Worm (Caenorhabditis elegans) whole organism, young adult: Measurements from ENCODE around the gene T27E9.6.
A peak's percentile ranks its signal among the peaks of the same experiment; 100 is the strongest.

Experiments used
- B0019.2 ChIP-seq: fragments of 200-800 bp; sonication (Bioruptor generic); conservative IDR thresholded peaks from 2 replicates; pipeline ENCODE4 v1.3.6; 2022; ENCODE audit warnings: missing genetic modification reagents, missing genetic modification characterization, missing compliant biosample characterization
- B0336.3 ChIP-seq: fragments of 200-800 bp; sonication (Bioruptor generic); IDR thresholded peaks from 2 replicates; pipeline ENCODE4 v1.3.6; 2022; ENCODE audit warnings: missing genetic modification characterization, missing compliant biosample characterization
- F10E7.11 ChIP-seq: sonication (generic microtip); optimal IDR thresholded peaks from 2 replicates; lab custom pipeline; 2017; ENCODE audit warnings: mild to moderate bottlenecking, missing genetic modification characterization, moderate library complexity, missing compliant biosample characterization
- F23B12.7 ChIP-seq: sonication (generic microtip); optimal IDR thresholded peaks from 2 replicates; lab custom pipeline; 2017; ENCODE audit warnings: missing genetic modification characterization, mild to moderate bottlenecking, missing compliant biosample characterization, antibody characterized with exemption, moderate library complexity; ENCODE audit not compliant: insufficient read depth
- F37B4.10 ChIP-seq: fragments of 200-800 bp; sonication (Bioruptor generic); IDR thresholded peaks from 2 replicates; pipeline ENCODE4 v1.3.6; 2022; ENCODE audit warnings: missing genetic modification characterization, missing compliant biosample characterization
- F57C9.4 ChIP-seq: sonication (generic microtip); optimal IDR thresholded peaks from 2 replicates; lab custom pipeline; 2017; ENCODE audit warnings: mild to moderate bottlenecking, missing genetic modification characterization, missing compliant biosample characterization
- K12H6.12 ChIP-seq: fragments of 200-800 bp; sonication (Bioruptor generic); optimal IDR thresholded peaks from 2 replicates; lab custom pipeline; 2018; ENCODE audit warnings: mild to moderate bottlenecking, missing genetic modification characterization, missing compliant biosample characterization
- T07F8.4 ChIP-seq: sonication (generic microtip); optimal IDR thresholded peaks from 2 replicates; lab custom pipeline; 2016; ENCODE audit warnings: mild to moderate bottlenecking, missing genetic modification characterization, moderate library complexity, missing compliant biosample characterization
- Y53G8AR.9 ChIP-seq: fragments of 200-800 bp; sonication (Bioruptor generic); conservative IDR thresholded peaks from 2 replicates; pipeline ENCODE4 v1.3.6; 2022; ENCODE audit warnings: missing genetic modification reagents, missing genetic modification characterization, missing compliant biosample characterization
- Y56A3A.18 ChIP-seq: fragments of 200-800 bp; sonication (Bioruptor generic); IDR thresholded peaks from 2 replicates; pipeline ENCODE4 v1.3.6; 2022; ENCODE audit warnings: missing genetic modification reagents, missing genetic modification characterization, missing compliant biosample characterization
- Y79H2A.3 ChIP-seq: fragments of 200-800 bp; sonication (Bioruptor generic); conservative IDR thresholded peaks from 2 replicates; pipeline ENCODE4 v1.3.6; 2022; ENCODE audit warnings: missing genetic modification reagents, missing genetic modification characterization, missing compliant biosample characterization
- Y95B8A.8 ChIP-seq: fragments of 200-800 bp; sonication (Bioruptor generic); IDR thresholded peaks from 2 replicates; pipeline ENCODE4 v1.3.6; 2022; ENCODE audit warnings: missing genetic modification reagents, missing genetic modification characterization, missing compliant biosample characterization
- ZK185.1 ChIP-seq: sonication (generic microtip); optimal IDR thresholded peaks from 2 replicates; lab custom pipeline; 2016; ENCODE audit warnings: mild to moderate bottlenecking, missing genetic modification characterization, missing compliant biosample characterization; ENCODE audit not compliant: poor library complexity, severe bottlenecking
- aptf-2 ChIP-seq: fragments of 200-800 bp; sonication (Bioruptor generic); conservative IDR thresholded peaks from 2 replicates; pipeline ENCODE4 v1.3.6; 2022; ENCODE audit warnings: missing genetic modification reagents, missing genetic modification characterization, missing compliant biosample characterization
- atf-7 ChIP-seq: sonication (generic microtip); optimal IDR thresholded peaks from 2 replicates; lab custom pipeline; 2017; ENCODE audit warnings: mild to moderate bottlenecking, missing genetic modification characterization, missing compliant biosample characterization
- attf-3 ChIP-seq: fragments of 200-800 bp; sonication (Bioruptor generic); conservative IDR thresholded peaks from 2 replicates; pipeline ENCODE4 v1.3.6; 2022; ENCODE audit warnings: missing genetic modification reagents, missing genetic modification characterization, missing compliant biosample characterization
- attf-5 ChIP-seq: fragments of 200-800 bp; sonication (Bioruptor generic); optimal IDR thresholded peaks from 2 replicates; lab custom pipeline; 2018; ENCODE audit warnings: mild to moderate bottlenecking, missing genetic modification characterization, missing compliant biosample characterization
- bed-2 ChIP-seq: fragments of 200-800 bp; sonication (Bioruptor generic); IDR thresholded peaks from 2 replicates; pipeline ENCODE4 v1.3.6; 2022; ENCODE audit warnings: missing genetic modification reagents, missing genetic modification characterization, missing compliant biosample characterization
- ceh-100 ChIP-seq: fragments of 200-800 bp; sonication (Bioruptor generic); IDR thresholded peaks from 2 replicates; pipeline ENCODE4 v1.3.6; 2022; ENCODE audit warnings: missing genetic modification reagents, missing genetic modification characterization, missing compliant biosample characterization
- chd-7 ChIP-seq: sonication (generic microtip); optimal IDR thresholded peaks from 2 replicates; lab custom pipeline; 2016; ENCODE audit warnings: mild to moderate bottlenecking, missing genetic modification characterization, moderate library complexity, missing compliant biosample characterization
- dox-1 ChIP-seq: fragments of 200-800 bp; sonication (Bioruptor generic); IDR thresholded peaks from 2 replicates; pipeline ENCODE4 v1.3.6; 2022; ENCODE audit warnings: missing genetic modification reagents, missing genetic modification characterization, missing compliant biosample characterization
- egl-18 ChIP-seq: fragments of 200-800 bp; sonication (Bioruptor generic); IDR thresholded peaks from 2 replicates; pipeline ENCODE4 v1.3.6; 2022; ENCODE audit warnings: missing genetic modification reagents, missing genetic modification characterization, missing compliant biosample characterization
- egrh-3 ChIP-seq: fragments of 200-800 bp; sonication (Bioruptor generic); IDR thresholded peaks from 2 replicates; pipeline ENCODE4 v1.3.6; 2022; ENCODE audit warnings: missing genetic modification reagents, missing genetic modification characterization, missing compliant biosample characterization
- ekl-4 ChIP-seq: fragments of 200-800 bp; sonication (Bioruptor generic); IDR thresholded peaks from 2 replicates; pipeline ENCODE4 v1.3.6; 2022; ENCODE audit warnings: missing genetic modification reagents, missing genetic modification characterization, missing compliant biosample characterization
- fkh-3 ChIP-seq: sonication (generic microtip); optimal IDR thresholded peaks from 2 replicates; lab custom pipeline; 2016; ENCODE audit warnings: mild to moderate bottlenecking, missing genetic modification characterization, missing compliant biosample characterization
- him-1 ChIP-seq: sonication (generic microtip); optimal IDR thresholded peaks from 2 replicates; lab custom pipeline; 2016; ENCODE audit warnings: missing genotype, missing genetic modification reagents, missing genetic modification characterization, missing compliant biosample characterization
- hlh-12 ChIP-seq: sonication (generic microtip); optimal IDR thresholded peaks from 2 replicates; lab custom pipeline; 2016; ENCODE audit warnings: missing genetic modification characterization, missing compliant biosample characterization
- hmg-20 ChIP-seq: fragments of 200-800 bp; sonication (Bioruptor generic); IDR thresholded peaks from 2 replicates; pipeline ENCODE4 v1.3.6; 2022; ENCODE audit warnings: missing genetic modification reagents, missing genetic modification characterization, missing compliant biosample characterization
- lin-26 ChIP-seq: fragments of 200-800 bp; sonication (Bioruptor generic); IDR thresholded peaks from 2 replicates; pipeline ENCODE4 v1.3.6; 2022; ENCODE audit warnings: missing genetic modification reagents, missing genetic modification characterization, missing compliant biosample characterization
- lsl-1 ChIP-seq: fragments of 200-800 bp; sonication (Bioruptor generic); optimal IDR thresholded peaks from 2 replicates; lab custom pipeline; 2018; ENCODE audit warnings: mild to moderate bottlenecking, missing genetic modification characterization, moderate library complexity, missing compliant biosample characterization
- madf-6 ChIP-seq: fragments of 200-800 bp; sonication (Bioruptor generic); IDR thresholded peaks from 2 replicates; pipeline ENCODE4 v1.3.6; 2022; ENCODE audit warnings: missing genetic modification reagents, missing genetic modification characterization, missing compliant biosample characterization
- mcd-1 ChIP-seq: fragments of 200-800 bp; sonication (Bioruptor generic); IDR thresholded peaks from 2 replicates; pipeline ENCODE4 v1.3.6; 2022; ENCODE audit warnings: missing genetic modification reagents, missing genetic modification characterization, missing compliant biosample characterization
- mes-4 ChIP-seq: sonication (generic microtip); optimal IDR thresholded peaks from 2 replicates; lab custom pipeline; 2016; ENCODE audit warnings: missing genotype, missing genetic modification characterization, missing compliant biosample characterization
- nfya-1 ChIP-seq: sonication (generic microtip); optimal IDR thresholded peaks from 2 replicates; lab custom pipeline; 2017; ENCODE audit warnings: antibody characterized with exemption, missing compliant biosample characterization, missing genetic modification characterization, borderline replicate concordance; ENCODE audit not compliant: insufficient read depth
- nfyb-1 ChIP-seq: fragments of 200-800 bp; sonication (Bioruptor generic); IDR thresholded peaks from 2 replicates; pipeline ENCODE4 v1.3.6; 2022; ENCODE audit warnings: missing genetic modification reagents, missing genetic modification characterization, missing compliant biosample characterization
- nhr-120 ChIP-seq: fragments of 200-800 bp; sonication (Bioruptor generic); IDR thresholded peaks from 2 replicates; pipeline ENCODE4 v1.3.6; 2022; ENCODE audit warnings: missing genetic modification characterization, missing compliant biosample characterization
- nhr-179 ChIP-seq: sonication (generic microtip); optimal IDR thresholded peaks from 2 replicates; lab custom pipeline; 2016; ENCODE audit warnings: mild to moderate bottlenecking, missing genetic modification characterization, missing compliant biosample characterization
- repo-1 ChIP-seq: sonication (generic microtip); optimal IDR thresholded peaks from 2 replicates; lab custom pipeline; 2017; ENCODE audit warnings: mild to moderate bottlenecking, missing genetic modification characterization, missing compliant biosample characterization
- sea-2 ChIP-seq: fragments of 200-800 bp; sonication (Bioruptor generic); IDR thresholded peaks from 2 replicates; pipeline ENCODE4 v1.3.6; 2022; ENCODE audit warnings: missing genetic modification characterization, missing compliant biosample characterization
- snpc-1.3 ChIP-seq: sonication (generic microtip); optimal IDR thresholded peaks from 2 replicates; lab custom pipeline; 2017; ENCODE audit warnings: missing genetic modification characterization, mild to moderate bottlenecking, missing compliant biosample characterization, antibody characterized with exemption, moderate library complexity, missing genotype, missing genetic modification reagents; ENCODE audit not compliant: insufficient read depth
- snpc-4 ChIP-seq, 5 experiments: fragments of 150-350 bp in 1 of 5; sonication (generic microtip) in 4 of 5; optimal IDR thresholded peaks; 2 replicates each; lab custom pipeline; 2014 to 2018; ENCODE audit warnings: missing genetic modification characterization in 5 of 5, missing biosample characterization in 3 of 5, antibody characterized with exemption in 2 of 5, mild to moderate bottlenecking in 2 of 5, missing compliant biosample characterization in 2 of 5, missing genotype in 2 of 5, moderate library complexity in 2 of 5, missing genetic modification reagents in 1 of 5
- sptf-2 ChIP-seq: fragments of 200-800 bp; sonication (Bioruptor generic); optimal IDR thresholded peaks from 2 replicates; lab custom pipeline; 2018; ENCODE audit warnings: mild to moderate bottlenecking, missing genetic modification characterization, missing compliant biosample characterization
- zfh-2 ChIP-seq: fragments of 200-800 bp; sonication (Bioruptor generic); conservative IDR thresholded peaks from 2 replicates; pipeline ENCODE4 v1.3.6; 2022; ENCODE audit warnings: missing genetic modification reagents, missing genetic modification characterization, missing compliant biosample characterization
- ztf-22 ChIP-seq: fragments of 200-800 bp; sonication (Bioruptor generic); optimal IDR thresholded peaks from 2 replicates; lab custom pipeline; 2018; ENCODE audit warnings: mild to moderate bottlenecking, missing genetic modification characterization, moderate library complexity, missing compliant biosample characterization
- ztf-26 ChIP-seq: sonication (generic microtip); optimal IDR thresholded peaks from 2 replicates; lab custom pipeline; 2017; ENCODE audit warnings: missing genetic modification characterization, missing compliant biosample characterization
- ztf-28 ChIP-seq: fragments of 200-800 bp; sonication (Bioruptor generic); IDR thresholded peaks from 2 replicates; pipeline ENCODE4 v1.3.6; 2022; ENCODE audit warnings: missing genetic modification reagents, missing genetic modification characterization, missing compliant biosample characterization
- ztf-3 ChIP-seq: fragments of 200-800 bp; sonication (Bioruptor generic); optimal IDR thresholded peaks from 2 replicates; lab custom pipeline; 2018; ENCODE audit warnings: mild to moderate bottlenecking, missing genetic modification characterization, missing compliant biosample characterization

The T27E9.6 gene

DNA sequence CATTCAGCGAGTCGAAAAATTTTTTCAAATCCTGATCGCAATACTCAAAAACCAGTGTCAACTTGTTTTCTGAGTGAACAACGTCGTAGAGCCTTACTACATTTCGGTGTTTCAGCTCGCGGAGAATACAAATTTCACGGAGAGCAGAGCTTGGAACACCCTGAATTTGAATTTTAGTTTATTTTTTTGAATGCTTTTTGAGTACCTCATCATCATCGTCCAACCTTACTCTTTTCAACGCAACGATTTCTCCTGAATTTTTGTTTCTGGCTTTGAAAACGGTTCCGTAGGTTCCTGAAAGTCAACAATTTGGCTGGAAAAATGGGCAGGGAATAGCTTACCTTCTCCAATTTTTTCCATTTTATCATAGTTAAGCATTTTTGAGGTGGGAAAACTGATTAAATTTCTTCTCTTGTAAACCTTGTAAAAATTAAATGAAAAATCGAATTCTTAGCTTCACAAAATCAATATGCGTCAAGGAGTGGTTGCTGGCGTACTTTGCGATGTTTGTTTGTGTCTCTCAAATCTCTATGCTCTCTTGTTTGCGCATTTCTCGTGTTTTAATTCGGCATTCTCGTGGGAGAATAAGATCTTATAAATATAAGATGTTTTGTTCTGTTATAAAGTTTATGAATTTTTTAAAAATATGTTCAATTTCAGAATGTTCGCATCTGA lies 10.5 kb downstream of the T27E9.6 start, which contains the start of gene cdk-5 (continued):
- peak; percentile 68 for TF ChIP-seq mcd-1
- no peak for TF ChIP-seq ztf-26 (tag; lab: Kevin White, UChicago)
- peak; percentile 51 for TF ChIP-seq lsl-1 (GFP tag; lab: Kevin White, UChicago)
- 0 out of 2 replicates have a peak, but pooled peaks have one; percentile 31 for TF ChIP-seq dox-1
- TF ChIP-seq nfya-1 (tag; lab: Kevin White, UChicago) = no peak
- peak; percentile 87; the same call in 1 of the 2 replicates for TF ChIP-seq Y53G8AR.9 (GFP tag; lab: Robert Waterston, UW)
- peak; percentile 19 for TF ChIP-seq K12H6.12
- no peak for TF ChIP-seq him-1
- no peak for TF ChIP-seq egl-18
- no peak for TF ChIP-seq zfh-2 (GFP tag; lab: Robert Waterston, UW)
- no peak for TF ChIP-seq hmg-20 (GFP tag; lab: Robert Waterston, UW)
- TF ChIP-seq nhr-179 (tag; lab: Kevin White, UChicago) = no peak
- no peak for TF ChIP-seq Y95B8A.8 (GFP tag; lab: Robert Waterston, UW)
- TF ChIP-seq B0336.3 = peak; percentile 51; the same call in 1 of the 2 replicates
- no peak for TF ChIP-seq T07F8.4
- no peak for TF ChIP-seq ztf-3 (GFP tag; lab: Kevin White, UChicago)
- TF ChIP-seq ekl-4 (GFP tag; lab: Robert Waterston, UW) = peak; percentile 86
- peak; percentile 16 for TF ChIP-seq atf-7 (tag; lab: Kevin White, UChicago)
- TF ChIP-seq nhr-120 (GFP tag; lab: Robert Waterston, UW) = no peak
- TF ChIP-seq repo-1 (tag; lab: Kevin White, UChicago) = peak; percentile 69
- peak; percentile 58; the same call in 1 of the 2 replicates for TF ChIP-seq ceh-100 (GFP tag; lab: Robert Waterston, UW)
- no peak for TF ChIP-seq lin-26 (GFP tag; lab: Robert Waterston, UW)
- TF ChIP-seq B0019.2 (GFP tag; lab: Robert Waterston, UW) = no peak
- no peak for TF ChIP-seq F10E7.11 (tag; lab: Kevin White, UChicago)
- no peak for TF ChIP-seq attf-3
- no peak for TF ChIP-seq mes-4 (tag; lab: Kevin White, UChicago)
- TF ChIP-seq egrh-3 (GFP tag; lab: Robert Waterston, UW) = no peak
- TF ChIP-seq attf-5 (GFP tag; lab: Kevin White, UChicago) = peak; percentile 18
- no peak for TF ChIP-seq ztf-28 (GFP tag; lab: Robert Waterston, UW)
- no peak for TF ChIP-seq sea-2 (GFP tag; lab: Robert Waterston, UW)
- no peak for TF ChIP-seq snpc-4 (GFP tag; optimal IDR thresholded peaks at IDR 0.05; lab: Kevin White, UChicago)
- peak in 2 of 4 experiments; percentile 54 to 62 for TF ChIP-seq snpc-4 (tag; optimal IDR thresholded peaks at IDR 0.05; lab: Kevin White, UChicago)
- TF ChIP-seq F37B4.10 = no peak
- no peak for TF ChIP-seq F57C9.4 (tag; lab: Kevin White, UChicago)
- no peak for TF ChIP-seq chd-7 (tag; lab: Kevin White, UChicago)
- no peak for TF ChIP-seq bed-2 (GFP tag; lab: Robert Waterston, UW)
- TF ChIP-seq F23B12.7 (tag; lab: Kevin White, UChicago) = no peak
- TF ChIP-seq ztf-22 (GFP tag; lab: Kevin White, UChicago) = no peak
- no peak for TF ChIP-seq fkh-3 (tag; lab: Kevin White, UChicago)
- TF ChIP-seq sptf-2 (GFP tag; lab: Kevin White, UChicago) = no peak
- no peak for TF ChIP-seq Y79H2A.3
- TF ChIP-seq ZK185.1 (tag; lab: Kevin White, UChicago) = no peak
- TF ChIP-seq aptf-2 = no peak
- TF ChIP-seq Y56A3A.18 (GFP tag; lab: Robert Waterston, UW) = peak; percentile 52; the same call in 1 of the 2 replicates
- no peak for TF ChIP-seq hlh-12 (tag; lab: Kevin White, UChicago)
- TF ChIP-seq madf-6 (GFP tag; lab: Robert Waterston, UW) = peak; percentile 66
- TF ChIP-seq nfyb-1 (GFP tag; lab: Robert Waterston, UW) = peak; percentile 81
- peak; percentile 24 for TF ChIP-seq snpc-1.3 (tag; lab: Kevin White, UChicago)
